Worm (Caenorhabditis elegans) whole organism, L1 larva: ENCODE results near the gene ZK622.5.

Experiments
- ceh-82 ChIP-seq, 3 experiments: fragments of 150-350 bp in 1 of 3; sonication (generic microtip) in 2 of 3; optimal IDR thresholded peaks; 2 replicates each; lab custom pipeline; 2014 to 2017; ENCODE audit warnings: missing biosample characterization in 3 of 3, missing genetic modification characterization in 3 of 3
- ceh-88 ChIP-seq: fragments of 200-800 bp; sonication (Bioruptor generic); IDR thresholded peaks from 2 replicates; pipeline ENCODE4 v1.3.6; 2022; ENCODE audit warnings: missing genetic modification characterization, missing compliant biosample characterization
- fos-1 ChIP-seq: fragments of 150-350 bp; optimal IDR thresholded peaks from 2 replicates; lab custom pipeline; 2014; ENCODE audit warnings: missing biosample characterization, missing genetic modification characterization
- lin-35 ChIP-seq, 2 experiments: fragments of 150-350 bp; optimal IDR thresholded peaks; 2 replicates each; lab custom pipeline; 2014; ENCODE audit warnings: missing biosample characterization in 2 of 2, missing genetic modification characterization in 2 of 2, missing genetic modification reagents in 2 of 2
- lin-39 ChIP-seq: fragments of 150-350 bp; optimal IDR thresholded peaks from 2 replicates; lab custom pipeline; 2014; ENCODE audit warnings: missing biosample characterization, missing genetic modification reagents, missing genetic modification characterization
- nhr-11 ChIP-seq: fragments of 150-350 bp; optimal IDR thresholded peaks from 2 replicates; lab custom pipeline; 2014; ENCODE audit warnings: missing biosample characterization, missing genetic modification characterization
- skn-1 ChIP-seq: fragments of 150-350 bp; optimal IDR thresholded peaks from 2 replicates; lab custom pipeline; 2014; ENCODE audit warnings: missing biosample characterization, missing genetic modification characterization
- ztf-11 ChIP-seq, 2 experiments: sonication (generic microtip); optimal IDR thresholded peaks; 2 replicates each; lab custom pipeline; 2016 to 2017; ENCODE audit warnings: missing genetic modification characterization in 2 of 2, missing biosample characterization in 1 of 2, missing compliant biosample characterization in 1 of 2

- no peak for TF ChIP-seq ztf-11 (tag; optimal IDR thresholded peaks at IDR 0.05; lab: Kevin White, UChicago)
- no peak for TF ChIP-seq lin-35 (GFP tag; optimal IDR thresholded peaks at IDR 0.05; lab: Kevin White, UChicago)
- no peak for TF ChIP-seq lin-39
- TF ChIP-seq fos-1 (tag; lab: Kevin White, UChicago), result no peak
- TF ChIP-seq nhr-11 (tag; lab: Kevin White, UChicago), result no peak
- TF ChIP-seq skn-1, result no peak
- TF ChIP-seq ceh-88, result no peak
- peak in 1 of 3 experiments; percentile 4 for TF ChIP-seq ceh-82 (tag; optimal IDR thresholded peaks at IDR 0.05; lab: Kevin White, UChicago)
Measured at ce11 chrII:5339547-5339946, 50.3 kb downstream of the ZK622.5 start.
